Fruit fly (Drosophila melanogaster) whole organism, adult: ENCODE measurements around the gene Osi22.

ENCODE experiments used
- CG11617 ChIP-seq: fragments of 200-800 bp; sonication (Bioruptor generic); optimal IDR thresholded peaks from 2 replicates; lab custom pipeline; 2017; ENCODE audit warnings: mild to moderate bottlenecking, missing biosample characterization, missing genetic modification reagents, missing genetic modification characterization
- CG12768 ChIP-seq: fragments of 200-800 bp; sonication (Bioruptor generic); optimal IDR thresholded peaks from 2 replicates; lab custom pipeline; 2017; ENCODE audit warnings: missing biosample characterization, missing genetic modification characterization, mild to moderate bottlenecking, moderate library complexity, missing genetic modification reagents
- CG14711 ChIP-seq: fragments of 200-800 bp; sonication (Bioruptor generic); optimal IDR thresholded peaks from 2 replicates; lab custom pipeline; 2018; ENCODE audit warnings: missing biosample characterization, mild to moderate bottlenecking, missing genetic modification characterization, moderate library complexity
- CG1620 ChIP-seq: fragments of 200-800 bp; sonication (Bioruptor generic); optimal IDR thresholded peaks from 2 replicates; lab custom pipeline; 2016; ENCODE audit warnings: missing biosample characterization, missing genetic modification characterization
- CG33017 ChIP-seq: fragments of 200-800 bp; sonication (Bioruptor generic); optimal IDR thresholded peaks from 2 replicates; lab custom pipeline; 2018; ENCODE audit warnings: missing biosample characterization, mild to moderate bottlenecking, missing genetic modification characterization, moderate library complexity
- CG5204 ChIP-seq: fragments of 200-800 bp; sonication (Bioruptor generic); optimal IDR thresholded peaks from 2 replicates; lab custom pipeline; 2016; ENCODE audit warnings: missing biosample characterization, missing genetic modification characterization
- CG7045 ChIP-seq: fragments of 200-800 bp; sonication (Bioruptor generic); optimal IDR thresholded peaks from 2 replicates; lab custom pipeline; 2017; ENCODE audit warnings: missing biosample characterization, mild to moderate bottlenecking, missing genetic modification characterization
- CG7101 ChIP-seq: fragments of 200-800 bp; sonication (Bioruptor generic); optimal IDR thresholded peaks from 2 replicates; lab custom pipeline; 2018; ENCODE audit warnings: missing biosample characterization, mild to moderate bottlenecking, missing genetic modification characterization, moderate library complexity
- Clk ChIP-seq: fragments of 200-800 bp; sonication (Bioruptor generic); optimal IDR thresholded peaks from 2 replicates; lab custom pipeline; 2017; ENCODE audit warnings: missing biosample characterization, missing genetic modification characterization
- Crg-1 ChIP-seq: fragments of 200-800 bp; sonication (Bioruptor generic); optimal IDR thresholded peaks from 2 replicates; lab custom pipeline; 2016; ENCODE audit warnings: missing biosample characterization, missing genetic modification characterization
- Hr96 ChIP-seq: fragments of 200-800 bp; sonication (Bioruptor generic); optimal IDR thresholded peaks from 2 replicates; lab custom pipeline; 2016; ENCODE audit warnings: missing biosample characterization, missing genetic modification characterization
- Mnt ChIP-seq: fragments of 200-800 bp; sonication (Bioruptor generic); optimal IDR thresholded peaks from 2 replicates; lab custom pipeline; 2016; ENCODE audit warnings: missing biosample characterization, mild to moderate bottlenecking, missing genetic modification characterization
- bab1 ChIP-seq: fragments of 200-800 bp; sonication (Bioruptor generic); optimal IDR thresholded peaks from 3 replicates; lab custom pipeline; 2019; ENCODE audit warnings: missing biosample characterization, mild to moderate bottlenecking, missing genetic modification characterization, moderate library complexity
- cic ChIP-seq: fragments of 200-800 bp; sonication (Bioruptor generic); optimal IDR thresholded peaks from 2 replicates; lab custom pipeline; 2017; ENCODE audit warnings: missing biosample characterization, mild to moderate bottlenecking, missing genetic modification characterization, moderate library complexity
- cnc ChIP-seq, 2 experiments: fragments of >200 bp; optimal IDR thresholded peaks; 2 replicates each; lab custom pipeline; 2017
- kay ChIP-seq: fragments of 200-800 bp; sonication (Bioruptor generic); peaks from one replicate; lab custom pipeline; 2016; ENCODE audit warnings: missing biosample characterization, missing genetic modification characterization, borderline replicate concordance
- ovo ChIP-seq: fragments of 200-800 bp; sonication (Bioruptor generic); optimal IDR thresholded peaks from 2 replicates; lab custom pipeline; 2016; ENCODE audit warnings: missing biosample characterization, missing genetic modification characterization
- pad ChIP-seq: fragments of 200-800 bp; sonication (Bioruptor generic); optimal IDR thresholded peaks from 3 replicates; lab custom pipeline; 2017; ENCODE audit warnings: missing biosample characterization, missing genetic modification characterization, mild to moderate bottlenecking, moderate library complexity, missing genetic modification reagents
- tj ChIP-seq: fragments of 200-800 bp; sonication (Bioruptor generic); optimal IDR thresholded peaks from 3 replicates; lab custom pipeline; 2017; ENCODE audit warnings: missing biosample characterization, mild to moderate bottlenecking, missing genetic modification characterization, moderate library complexity
- toe ChIP-seq: fragments of 200-800 bp; sonication (Bioruptor generic); optimal IDR thresholded peaks from 2 replicates; lab custom pipeline; 2016; ENCODE audit warnings: missing biosample characterization, missing genetic modification characterization

Gene Osi22

dm6 chr3R:13264061-13264661, 26.3 kb upstream of the Osi22 start, which contains the start of gene Ravus:
TSS of gene Ravus (minus strand) at chr3R:13264061.
- TF ChIP-seq bab1 (peak; percentile 49), ovo (no peak), CG12768 (GFP tag; lab: Kevin White, UChicago) (no peak), CG11617 (GFP tag; lab: Kevin White, UChicago) (peak; percentile 42), CG7101 (peak; percentile 58), CG14711 (peak; percentile 96), CG7045 (GFP tag; lab: Kevin White, UChicago) (peak; percentile 19), CG33017 (peak; percentile 45), tj (GFP tag; lab: Kevin White, UChicago) (peak; percentile 14), toe (GFP tag; lab: Kevin White, UChicago) (peak; percentile 76), CG1620 (GFP tag; lab: Kevin White, UChicago) (no peak), cnc (optimal IDR thresholded peaks at IDR 0.05; lab: Kevin White, UChicago) (no peak), Hr96 (GFP tag; lab: Kevin White, UChicago) (peak; percentile 38), pad (peak; percentile 21), cic (GFP tag; lab: Kevin White, UChicago) (no peak), kay (GFP tag; lab: Kevin White, UChicago) (no peak), CG5204 (peak; percentile 66), Clk (GFP tag; lab: Kevin White, UChicago) (no peak), Mnt (GFP tag; lab: Kevin White, UChicago) (peak; percentile 51), Crg-1 (no peak)

dm6 chr3R:13270648-13271047, 19.8 kb upstream of the Osi22 start:
- no peak for TF ChIP-seq CG33017
- no peak for TF ChIP-seq tj (GFP tag; lab: Kevin White, UChicago)
- no peak for TF ChIP-seq bab1
- TF ChIP-seq Mnt (GFP tag; lab: Kevin White, UChicago), result no peak
- no peak for TF ChIP-seq CG14711
- TF ChIP-seq CG7101, result no peak
- TF ChIP-seq ovo, result no peak
- TF ChIP-seq Hr96 (GFP tag; lab: Kevin White, UChicago), result no peak
- no peak for TF ChIP-seq toe (GFP tag; lab: Kevin White, UChicago)
- TF ChIP-seq Clk (GFP tag; lab: Kevin White, UChicago), result no peak
- no peak for TF ChIP-seq CG12768 (GFP tag; lab: Kevin White, UChicago)
- no peak for TF ChIP-seq CG11617 (GFP tag; lab: Kevin White, UChicago)
- TF ChIP-seq cnc (optimal IDR thresholded peaks at IDR 0.05; lab: Kevin White, UChicago), result no peak
- no peak for TF ChIP-seq CG5204
- TF ChIP-seq CG1620 (GFP tag; lab: Kevin White, UChicago), result no peak
- TF ChIP-seq Crg-1, result no peak
- no peak for TF ChIP-seq kay (GFP tag; lab: Kevin White, UChicago)
- TF ChIP-seq cic (GFP tag; lab: Kevin White, UChicago), result no peak
- TF ChIP-seq CG7045 (GFP tag; lab: Kevin White, UChicago), result no peak

DNA sequence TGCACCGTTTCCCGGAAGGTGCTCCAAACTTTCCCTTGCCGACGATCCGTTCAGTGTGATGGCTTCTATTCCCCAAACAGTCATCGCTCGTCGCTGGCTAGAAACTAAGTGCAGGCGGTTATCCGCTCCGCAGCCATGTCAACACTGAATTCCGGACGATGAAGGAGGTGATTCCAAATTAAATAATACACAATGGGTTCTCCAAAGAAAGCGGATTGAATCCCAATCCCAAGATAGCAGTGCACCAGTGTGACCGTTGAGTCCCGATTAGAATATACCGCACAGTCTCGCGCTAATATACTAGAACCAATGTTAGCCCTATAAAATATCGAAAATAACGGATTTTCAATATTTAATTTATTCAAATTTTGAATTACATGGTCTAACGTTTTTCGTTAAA, 18.7 kb upstream of the Osi22 start, which contains the start of gene TBC1D5:
Gene TBC1D5, minus strand, starts transcription at position 254 of the 400 bp plus-strand sequence.
- TF ChIP-seq Hr96 (GFP tag; lab: Kevin White, UChicago), result no peak
- no peak for TF ChIP-seq cnc (optimal IDR thresholded peaks at IDR 0.05; lab: Kevin White, UChicago)
- TF ChIP-seq toe (GFP tag; lab: Kevin White, UChicago), result no peak
- TF ChIP-seq pad, result no peak
- no peak for TF ChIP-seq CG7045 (GFP tag; lab: Kevin White, UChicago)
- peak; percentile 16 for TF ChIP-seq CG14711
- no peak for TF ChIP-seq ovo
- peak; percentile 13 for TF ChIP-seq bab1
- TF ChIP-seq Crg-1, result no peak
- TF ChIP-seq Mnt (GFP tag; lab: Kevin White, UChicago), result no peak

dm6 chr3R:13273462-13273861, 17.0 kb upstream of the Osi22 start:
- no peak for TF ChIP-seq CG11617 (GFP tag; lab: Kevin White, UChicago)
- TF ChIP-seq Hr96 (GFP tag; lab: Kevin White, UChicago), result no peak
- TF ChIP-seq CG14711, result no peak
- no peak for TF ChIP-seq ovo
- TF ChIP-seq tj (GFP tag; lab: Kevin White, UChicago), result no peak
- TF ChIP-seq CG7045 (GFP tag; lab: Kevin White, UChicago), result no peak
- TF ChIP-seq cnc (optimal IDR thresholded peaks at IDR 0.05; lab: Kevin White, UChicago), result no peak
- TF ChIP-seq kay (GFP tag; lab: Kevin White, UChicago), result no peak
- no peak for TF ChIP-seq CG12768 (GFP tag; lab: Kevin White, UChicago)
- no peak for TF ChIP-seq CG33017
- TF ChIP-seq CG5204, result no peak
- TF ChIP-seq Crg-1, result no peak
- TF ChIP-seq CG1620 (GFP tag; lab: Kevin White, UChicago), result no peak
- TF ChIP-seq toe (GFP tag; lab: Kevin White, UChicago), result no peak
- TF ChIP-seq Clk (GFP tag; lab: Kevin White, UChicago), result no peak
- TF ChIP-seq pad, result no peak
- TF ChIP-seq CG7101, result no peak

dm6 chr3R:13274257-13274796, 16.1 kb upstream of the Osi22 start:
- no peak for TF ChIP-seq CG7045 (GFP tag; lab: Kevin White, UChicago)
- TF ChIP-seq cnc (optimal IDR thresholded peaks at IDR 0.05; lab: Kevin White, UChicago), result no peak
- TF ChIP-seq kay (GFP tag; lab: Kevin White, UChicago), result no peak

DNA sequence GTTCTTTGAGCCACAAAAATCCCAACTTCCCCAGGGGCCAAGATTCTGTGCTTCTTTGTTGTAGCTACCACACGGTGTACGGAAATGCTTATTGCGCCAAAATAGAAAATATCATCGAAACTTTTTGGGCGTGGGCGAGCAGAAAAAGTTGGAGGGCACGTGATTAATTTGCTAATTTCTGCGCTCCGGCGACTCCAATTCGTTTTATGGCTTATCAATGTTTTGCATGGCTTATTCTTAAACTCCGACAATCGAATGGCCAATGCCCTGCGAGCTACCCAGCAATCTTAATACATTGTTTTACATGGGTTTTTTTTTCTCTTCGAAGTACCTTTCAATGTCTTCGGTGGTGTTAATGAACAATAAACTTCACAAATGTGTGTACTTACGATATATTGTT, 15.0 kb upstream of the Osi22 start:
- TF ChIP-seq cic (GFP tag; lab: Kevin White, UChicago) (no peak), Mnt (GFP tag; lab: Kevin White, UChicago) (no peak), ovo (no peak), tj (GFP tag; lab: Kevin White, UChicago) (no peak), kay (GFP tag; lab: Kevin White, UChicago) (no peak)
